Fruit fly (Drosophila melanogaster) whole organism, pupa: Measurements from ENCODE around the gene CD98hc.

Experiments
- CG10348 ChIP-seq: fragments of 200-800 bp; sonication (Bioruptor generic); IDR thresholded peaks from 2 replicates; pipeline ENCODE4 v1.3.6; 2022; ENCODE audit warnings: missing biosample characterization, missing genetic modification characterization
- CG14655 ChIP-seq: fragments of 200-800 bp; sonication (Bioruptor generic); optimal IDR thresholded peaks from 3 replicates; lab custom pipeline; 2017; ENCODE audit warnings: mild to moderate bottlenecking, missing biosample characterization, missing genetic modification reagents, missing genetic modification characterization
- CG15710 ChIP-seq: fragments of 200-800 bp; sonication (Bioruptor generic); optimal IDR thresholded peaks from 2 replicates; lab custom pipeline; 2018; ENCODE audit warnings: missing biosample characterization, mild to moderate bottlenecking, missing genetic modification characterization, moderate library complexity
- CG32121 ChIP-seq: fragments of 200-800 bp; sonication (Bioruptor generic); IDR thresholded peaks from 2 replicates; pipeline ENCODE4 v1.3.6; 2022; ENCODE audit warnings: missing biosample characterization, missing genetic modification characterization
- CG8159 ChIP-seq: fragments of 200-800 bp; sonication (Bioruptor generic); optimal IDR thresholded peaks from 3 replicates; lab custom pipeline; 2018; ENCODE audit warnings: missing biosample characterization, mild to moderate bottlenecking, missing genetic modification characterization, moderate library complexity
- Pif1B ChIP-seq: fragments of 200-800 bp; sonication (Bioruptor generic); optimal IDR thresholded peaks from 3 replicates; lab custom pipeline; 2016; ENCODE audit warnings: missing biosample characterization, missing genetic modification characterization
- fd96Ca ChIP-seq: fragments of 200-800 bp; sonication (Bioruptor generic); IDR thresholded peaks from 3 replicates; pipeline ENCODE4 v1.3.6; 2022; ENCODE audit warnings: missing biosample characterization, missing genetic modification characterization

DNA sequence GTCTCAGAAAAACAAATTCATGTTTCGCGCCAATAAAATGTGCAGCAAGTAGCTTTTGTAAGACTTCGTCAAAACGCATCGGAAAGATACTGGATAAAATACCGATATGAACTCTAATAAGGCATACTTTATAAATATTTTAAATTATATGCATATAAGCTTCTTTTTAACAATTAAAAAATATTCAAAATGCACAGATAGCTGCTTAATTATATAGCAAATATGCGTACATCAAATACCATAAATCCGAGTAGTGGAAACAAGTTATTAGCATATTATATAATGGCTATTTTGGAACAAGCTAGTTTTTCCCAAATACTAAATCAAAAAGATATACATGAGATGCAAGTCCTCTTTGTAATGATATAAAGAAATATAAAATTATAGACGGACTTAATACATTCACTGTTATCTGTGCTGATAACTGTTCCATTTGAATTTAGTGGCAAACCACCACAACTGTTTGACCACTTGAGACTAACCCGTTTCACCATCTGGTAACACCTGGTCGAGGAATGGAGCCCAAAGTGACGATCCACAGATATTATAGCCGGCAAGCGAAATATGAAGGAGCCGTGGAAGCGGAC lies 21.4 kb upstream of the CD98hc start, which contains the start of gene PIG-H:
- TF ChIP-seq CG8159 (tag; lab: Kevin White, UChicago) (no peak), CG32121 (no peak), CG15710 (no peak), CG14655 (GFP tag; lab: Kevin White, UChicago) (no peak), fd96Ca (GFP tag; lab: Robert Waterston, UW) (no peak), Pif1B (GFP tag; lab: Kevin White, UChicago) (no peak), CG10348 (GFP tag; lab: Robert Waterston, UW) (no peak)
